Fruit fly (Drosophila melanogaster) whole organism: Measurements from ENCODE around the gene asp.

Source experiments
- CG8478 ChIP-seq: fragments of >200 bp; optimal IDR thresholded peaks from 2 replicates; lab custom pipeline; 2018; ENCODE audit warnings: inconsistent platforms
- Dll ChIP-seq: fragments of >200 bp; optimal IDR thresholded peaks from 2 replicates; lab custom pipeline; 2017
- EcR ChIP-seq, 2 experiments: fragments of >200 bp; optimal IDR thresholded peaks; 2 replicates each; lab custom pipeline; 2017; ENCODE audit warnings: missing biosample characterization in 2 of 2, missing genetic modification characterization in 2 of 2, missing genetic modification reagents in 2 of 2
- pan ChIP-seq: fragments of >200 bp; optimal IDR thresholded peaks from 2 replicates; lab custom pipeline; 2017
- psq ChIP-seq: fragments of >200 bp; optimal IDR thresholded peaks from 2 replicates; lab custom pipeline; 2017
- usp ChIP-seq: fragments of >200 bp; optimal IDR thresholded peaks from 2 replicates; lab custom pipeline; 2017; ENCODE audit warnings: missing biosample characterization, missing genetic modification characterization, mixed read lengths

The asp gene

DNA sequence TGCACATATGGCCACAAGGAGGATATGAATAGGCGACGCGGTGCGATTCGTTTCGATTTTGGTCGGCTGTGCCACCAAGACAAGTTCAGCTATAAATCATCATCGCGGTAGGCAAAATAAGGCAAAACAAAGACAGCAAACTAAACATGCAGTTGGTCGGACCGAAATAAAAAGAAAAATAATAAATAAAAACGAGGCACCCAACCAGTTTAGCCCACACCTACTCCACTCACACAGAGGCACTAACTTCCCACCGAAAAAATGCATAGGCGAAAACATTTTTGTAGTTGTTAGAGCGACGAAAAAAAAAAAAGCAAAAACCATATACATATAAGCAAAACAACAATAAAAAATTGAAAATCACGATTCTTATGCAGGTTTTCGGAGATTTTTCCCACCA lies 13.0 kb downstream of the asp start:
- no peak for TF ChIP-seq EcR (GFP tag; optimal IDR thresholded peaks at IDR 0.05; lab: Kevin White, UChicago)
- no peak for TF ChIP-seq CG8478
- no peak for TF ChIP-seq pan
- TF ChIP-seq usp (GFP tag; lab: Kevin White, UChicago), result no peak
- TF ChIP-seq Dll (lab: Kevin White, UChicago), result no peak
- no peak for TF ChIP-seq psq (lab: Kevin White, UChicago)

DNA sequence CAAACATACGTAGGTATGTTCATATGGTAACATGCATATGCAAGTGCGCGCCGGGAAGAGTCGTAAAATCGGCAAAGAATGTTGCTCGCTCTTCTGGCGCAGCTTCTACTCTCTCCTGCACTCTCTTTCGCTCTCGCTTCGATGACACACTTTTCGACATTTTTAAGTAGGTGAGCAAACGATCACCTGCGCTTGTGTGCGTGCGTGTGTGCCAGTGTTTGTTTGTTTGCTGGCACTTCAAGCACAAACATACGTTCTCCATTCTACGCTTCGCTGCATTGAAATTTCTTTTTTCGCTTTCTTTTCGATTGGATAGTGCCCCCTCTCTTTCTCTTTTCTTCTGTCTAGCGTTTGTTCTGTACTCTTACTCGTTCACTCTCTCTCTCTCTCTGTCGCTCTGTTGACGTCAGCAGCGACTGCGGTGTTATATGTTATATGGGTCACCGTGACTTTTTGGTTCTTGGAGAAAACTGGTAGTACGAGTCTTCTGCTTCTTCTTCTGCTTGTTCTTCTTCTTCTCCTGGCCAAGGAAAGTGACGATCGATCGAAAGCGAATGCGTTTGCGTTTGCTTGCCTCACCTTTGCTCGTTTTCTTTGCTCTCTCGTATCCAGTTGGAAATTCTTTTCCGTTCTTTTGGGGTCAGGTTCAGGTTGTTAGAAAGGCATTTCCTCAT lies 14.2 kb downstream of the asp start:
- TF ChIP-seq Dll (lab: Kevin White, UChicago) (peak; percentile 76), CG8478 (no peak)

- no peak for TF ChIP-seq psq (lab: Kevin White, UChicago)
- TF ChIP-seq Dll (lab: Kevin White, UChicago), result peak; percentile 35
These were observed 15.1 kb downstream of the asp start, which contains the start of gene CG13631 for dm6 chr3R:24768538-24769401. CG13631 (plus strand) TSS chr3R:24769351.

dm6 chr3R:24769601-24770000 lies 16.0 kb downstream of the asp start:
- no peak for TF ChIP-seq pan
- TF ChIP-seq Dll (lab: Kevin White, UChicago), result no peak
- TF ChIP-seq usp (GFP tag; lab: Kevin White, UChicago), result no peak
- TF ChIP-seq psq (lab: Kevin White, UChicago), result no peak
- TF ChIP-seq EcR (GFP tag; optimal IDR thresholded peaks at IDR 0.05; lab: Kevin White, UChicago), result no peak
- TF ChIP-seq CG8478, result no peak

- TF ChIP-seq pan (no peak), Dll (lab: Kevin White, UChicago) (no peak), usp (GFP tag; lab: Kevin White, UChicago) (no peak), EcR (GFP tag; optimal IDR thresholded peaks at IDR 0.05; lab: Kevin White, UChicago) (no peak), CG8478 (no peak), psq (lab: Kevin White, UChicago) (no peak)
These were observed 17.9 kb downstream of the asp start, which contains the start of gene CG42331 for dm6 chr3R:24771273-24772231. CG42331 (plus strand) TSS chr3R:24772181.

- TF ChIP-seq usp (GFP tag; lab: Kevin White, UChicago) (no peak), EcR (GFP tag; optimal IDR thresholded peaks at IDR 0.05; lab: Kevin White, UChicago) (no peak), CG8478 (no peak), psq (lab: Kevin White, UChicago) (no peak), pan (no peak), Dll (lab: Kevin White, UChicago) (no peak)
These were observed 19.4 kb downstream of the asp start for dm6 chr3R:24773016-24773415.

dm6 chr3R:24773422-24773821 lies 19.8 kb downstream of the asp start:
- TF ChIP-seq Dll (lab: Kevin White, UChicago) (no peak), psq (lab: Kevin White, UChicago) (no peak), pan (no peak), CG8478 (no peak), EcR (GFP tag; optimal IDR thresholded peaks at IDR 0.05; lab: Kevin White, UChicago) (no peak), usp (GFP tag; lab: Kevin White, UChicago) (no peak)

DNA sequence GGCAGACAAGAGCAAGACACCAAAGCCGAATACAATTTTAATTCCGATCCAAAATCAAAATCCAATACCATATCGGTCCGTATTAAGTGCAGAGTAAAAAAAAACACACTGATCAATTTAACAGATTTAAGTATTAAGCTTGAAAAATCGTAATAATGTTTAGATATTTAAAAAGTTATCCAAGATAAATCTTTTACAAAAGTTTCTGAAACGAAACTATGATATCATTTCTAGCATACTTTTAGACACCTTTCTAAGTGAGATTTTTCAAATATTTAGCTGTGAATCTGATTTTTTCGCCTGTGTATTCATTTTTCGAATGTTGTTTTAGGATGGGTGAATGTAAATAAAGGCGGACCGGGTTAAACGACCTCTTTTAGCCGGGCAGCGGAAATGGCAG lies 23.5 kb downstream of the asp start:
- TF ChIP-seq pan (no peak), EcR (GFP tag; optimal IDR thresholded peaks at IDR 0.05; lab: Kevin White, UChicago) (no peak), psq (lab: Kevin White, UChicago) (no peak), CG8478 (no peak), Dll (lab: Kevin White, UChicago) (no peak), usp (GFP tag; lab: Kevin White, UChicago) (no peak)

- no peak for TF ChIP-seq Dll (lab: Kevin White, UChicago)
- TF ChIP-seq usp (GFP tag; lab: Kevin White, UChicago), result no peak
- TF ChIP-seq CG8478, result no peak
- no peak for TF ChIP-seq psq (lab: Kevin White, UChicago)
- no peak for TF ChIP-seq pan
- TF ChIP-seq EcR (GFP tag; optimal IDR thresholded peaks at IDR 0.05; lab: Kevin White, UChicago), result no peak
These were observed 24.6 kb downstream of the asp start for dm6 chr3R:24778218-24778739.

- TF ChIP-seq psq (lab: Kevin White, UChicago) (no peak), EcR (GFP tag; optimal IDR thresholded peaks at IDR 0.05; lab: Kevin White, UChicago) (no peak), usp (GFP tag; lab: Kevin White, UChicago) (no peak), pan (no peak), CG8478 (no peak), Dll (lab: Kevin White, UChicago) (no peak)
These were observed 33.5 kb downstream of the asp start, which contains the start of gene CG5805 for dm6 chr3R:24787042-24787565. CG5805 (minus strand) TSS chr3R:24787421.

DNA sequence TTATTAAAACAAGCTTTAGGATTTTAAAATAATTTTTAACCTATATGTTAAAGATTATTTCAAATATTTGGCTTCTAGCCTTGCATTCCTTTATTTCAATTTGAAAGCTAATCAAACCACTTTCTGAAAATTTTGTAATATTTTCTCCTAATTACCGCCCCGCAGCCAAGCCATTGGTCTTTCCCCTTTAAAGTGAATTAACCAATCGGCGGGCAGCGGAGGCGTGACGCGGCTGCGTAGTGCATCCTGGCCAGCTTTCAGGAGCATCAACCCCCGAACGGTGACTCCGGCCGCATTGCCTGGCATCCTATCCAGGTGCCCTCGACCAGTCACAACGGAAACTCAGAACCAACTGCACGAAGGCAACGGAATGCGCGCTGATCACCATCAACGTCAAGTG lies 34.1 kb downstream of the asp start, which contains the start of gene Ets96B:
Gene Ets96B, plus strand, starts transcription at position 321 of the 400 bp plus-strand sequence.
- TF ChIP-seq pan (no peak), EcR (GFP tag; optimal IDR thresholded peaks at IDR 0.05; lab: Kevin White, UChicago) (no peak), psq (lab: Kevin White, UChicago) (no peak), Dll (lab: Kevin White, UChicago) (no peak), usp (GFP tag; lab: Kevin White, UChicago) (no peak), CG8478 (no peak)
